Worm (Caenorhabditis elegans) whole organism, dauer: Measurements from ENCODE around the gene M03E7.1.

Experiments used
- unc-62 ChIP-seq: sonication (generic microtip); optimal IDR thresholded peaks from 2 replicates; lab custom pipeline; 2017; ENCODE audit warnings: missing biosample characterization, missing genetic modification reagents, missing genetic modification characterization

M03E7.1 gene

DNA sequence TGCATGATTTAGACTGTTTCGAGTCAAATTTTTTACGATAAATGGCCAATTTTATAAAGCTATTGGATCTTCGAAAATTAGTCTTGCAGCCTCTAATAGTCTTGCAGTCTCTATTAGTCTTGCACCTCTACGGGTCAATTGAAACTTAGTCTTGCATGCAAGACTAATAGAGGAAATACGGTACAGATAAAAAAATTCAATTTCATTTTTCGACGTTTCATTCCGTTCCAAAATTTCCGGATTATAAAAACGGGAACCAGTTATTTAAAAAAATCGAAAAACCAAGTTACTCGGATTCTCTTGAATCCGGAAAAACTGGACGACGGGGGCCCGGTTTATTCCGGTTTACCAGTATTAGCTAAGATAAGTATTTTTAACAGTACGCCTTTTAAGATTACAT is at the start of gene M03E7.1:
TSS of gene M03E7.1 (plus strand) at position 301 of the 400 bp plus-strand sequence.
- no peak for TF ChIP-seq unc-62 (GFP tag; lab: Kevin White, UChicago)

- TF ChIP-seq unc-62 (GFP tag; lab: Kevin White, UChicago) = no peak
Measured at ce11 chrV:5571691-5572090, 49.8 kb upstream of the M03E7.1 start.

- TF ChIP-seq unc-62 (GFP tag; lab: Kevin White, UChicago) = no peak
Measured at ce11 chrV:5576008-5576407, 45.5 kb upstream of the M03E7.1 start.

ce11 chrV:5579666-5580065 is 41.8 kb upstream of the M03E7.1 start:
- no peak for TF ChIP-seq unc-62 (GFP tag; lab: Kevin White, UChicago)

- TF ChIP-seq unc-62 (GFP tag; lab: Kevin White, UChicago) = no peak
Measured at ce11 chrV:5580517-5580916, 41.0 kb upstream of the M03E7.1 start.

DNA sequence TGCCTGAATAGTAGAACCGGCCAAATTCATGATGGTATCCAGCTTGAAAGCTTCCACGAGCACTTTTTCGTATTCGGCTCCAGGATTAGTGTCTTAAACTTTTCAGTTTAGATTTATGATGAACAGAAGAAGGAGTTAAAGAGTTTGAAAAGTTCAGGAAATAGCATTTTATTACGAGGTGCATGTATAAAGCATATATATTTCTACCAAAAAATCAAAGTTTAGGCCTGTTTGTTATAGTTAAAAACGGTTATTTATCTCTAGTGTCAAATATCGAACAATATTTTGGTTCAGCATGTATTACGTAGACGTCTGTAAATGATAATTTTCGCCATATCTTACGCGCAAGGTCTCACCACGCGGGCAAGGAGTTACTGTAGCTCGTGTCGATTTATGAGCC is 40.2 kb upstream of the M03E7.1 start, which contains the start of gene klc-2:
TSS of gene klc-2 (minus strand) at position 101 of the 400 bp plus-strand sequence.
- no peak for TF ChIP-seq unc-62 (GFP tag; lab: Kevin White, UChicago)

DNA sequence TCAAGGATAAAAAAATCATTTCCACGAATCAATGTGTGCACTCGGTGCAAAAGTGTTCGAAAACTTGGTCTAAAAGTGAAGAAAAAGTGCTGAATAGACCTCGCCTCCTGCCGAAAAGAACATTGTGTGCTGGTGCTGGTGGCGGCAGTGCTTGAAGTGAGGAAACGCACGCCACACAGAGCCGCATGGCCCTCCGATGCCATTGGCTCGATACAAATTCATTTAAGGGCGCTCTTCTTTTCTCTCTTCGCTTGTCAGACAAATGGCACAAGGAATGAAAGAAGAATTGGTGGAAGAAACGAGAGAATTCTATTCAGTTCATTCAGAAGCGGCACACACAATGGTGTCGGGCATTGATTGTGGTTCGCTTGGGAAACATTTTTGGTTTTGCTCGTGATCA is 39.2 kb upstream of the M03E7.1 start:
- no peak for TF ChIP-seq unc-62 (GFP tag; lab: Kevin White, UChicago)

DNA sequence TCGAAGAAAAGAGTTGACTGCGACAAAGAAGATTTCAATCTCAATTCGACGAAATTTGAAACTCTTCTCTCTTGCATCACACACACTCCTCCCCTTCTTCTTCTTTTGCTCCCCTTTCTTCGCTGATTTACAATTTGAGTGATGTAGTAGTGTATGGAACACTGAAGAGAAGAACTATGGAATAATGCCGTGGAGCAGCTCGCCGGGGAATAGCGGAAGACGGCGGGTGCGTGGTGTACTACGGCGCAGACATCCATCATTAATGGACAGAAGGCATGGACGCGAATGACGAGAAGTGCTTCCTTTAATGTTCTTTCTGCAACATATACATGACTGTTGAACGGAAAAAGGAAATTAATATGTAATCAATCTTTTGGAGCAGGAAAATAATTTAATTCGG is 38.6 kb upstream of the M03E7.1 start:
- no peak for TF ChIP-seq unc-62 (GFP tag; lab: Kevin White, UChicago)

ce11 chrV:5584293-5584776 is 37.2 kb upstream of the M03E7.1 start, which contains the start of gene pas-6:
Gene pas-6, minus strand, starts transcription at chrV:5584343.
- no peak for TF ChIP-seq unc-62 (GFP tag; lab: Kevin White, UChicago)

DNA sequence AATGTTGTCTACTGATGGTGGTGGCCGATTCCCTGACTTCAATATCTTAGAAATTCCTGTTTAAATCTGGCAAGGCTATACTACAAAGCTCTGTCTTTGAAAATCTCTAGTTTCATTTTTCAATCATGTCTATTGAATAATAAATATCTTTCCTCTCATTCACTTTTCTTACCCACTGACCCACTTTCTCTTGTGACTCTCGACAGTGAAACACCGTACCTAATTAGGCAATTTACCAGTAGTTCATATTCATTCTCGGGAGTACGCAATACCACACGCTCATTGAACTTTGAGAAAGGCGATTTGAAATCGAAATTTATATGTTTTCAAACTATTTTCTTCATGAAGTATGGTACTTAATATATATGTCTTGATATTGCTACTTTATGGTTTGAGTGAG is 36.7 kb upstream of the M03E7.1 start, which contains the start of gene CD4.11:
TSS of gene CD4.11 (plus strand) at position 301 of the 400 bp plus-strand sequence.
- no peak for TF ChIP-seq unc-62 (GFP tag; lab: Kevin White, UChicago)

DNA sequence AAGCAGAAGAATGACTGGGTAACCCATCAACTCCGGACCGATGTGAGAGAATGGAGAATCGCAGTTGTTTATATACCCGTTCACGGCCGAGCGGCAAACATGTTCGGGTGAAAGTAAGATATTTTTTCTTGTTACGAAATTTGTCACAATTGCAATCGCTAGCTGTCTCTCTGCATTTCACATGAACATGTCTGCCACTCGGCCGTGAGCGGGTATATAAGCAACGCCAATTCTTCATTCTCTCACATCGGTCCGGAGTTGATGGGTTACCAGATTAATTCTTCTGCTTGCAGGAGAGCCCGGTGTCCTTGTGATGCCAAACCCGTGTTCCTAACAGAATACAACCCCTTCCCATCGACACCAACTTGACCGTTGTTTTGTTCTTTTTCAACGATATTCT is 34.4 kb upstream of the M03E7.1 start:
- TF ChIP-seq unc-62 (GFP tag; lab: Kevin White, UChicago) = no peak

ce11 chrV:5587955-5588354 is 33.5 kb upstream of the M03E7.1 start:
- no peak for TF ChIP-seq unc-62 (GFP tag; lab: Kevin White, UChicago)

DNA sequence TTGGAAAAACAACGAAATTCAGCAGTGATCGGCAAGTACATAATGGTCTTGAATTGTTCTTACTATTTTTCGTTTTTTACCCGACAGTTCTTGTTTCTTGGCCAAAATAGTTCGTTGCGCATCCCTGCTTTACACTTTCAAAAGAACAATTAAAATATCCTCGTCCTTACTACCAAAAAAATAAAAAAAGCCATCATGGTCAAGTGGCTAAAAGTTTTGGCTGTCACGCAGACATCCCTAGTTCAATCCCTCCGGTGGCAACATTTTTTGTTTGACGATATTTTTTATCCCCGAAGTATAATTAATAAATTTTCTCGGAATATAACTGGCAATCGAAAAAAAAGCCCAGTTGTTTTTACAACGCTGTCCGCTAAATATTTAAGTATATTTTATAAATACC is 29.6 kb upstream of the M03E7.1 start:
- TF ChIP-seq unc-62 (GFP tag; lab: Kevin White, UChicago) = no peak

DNA sequence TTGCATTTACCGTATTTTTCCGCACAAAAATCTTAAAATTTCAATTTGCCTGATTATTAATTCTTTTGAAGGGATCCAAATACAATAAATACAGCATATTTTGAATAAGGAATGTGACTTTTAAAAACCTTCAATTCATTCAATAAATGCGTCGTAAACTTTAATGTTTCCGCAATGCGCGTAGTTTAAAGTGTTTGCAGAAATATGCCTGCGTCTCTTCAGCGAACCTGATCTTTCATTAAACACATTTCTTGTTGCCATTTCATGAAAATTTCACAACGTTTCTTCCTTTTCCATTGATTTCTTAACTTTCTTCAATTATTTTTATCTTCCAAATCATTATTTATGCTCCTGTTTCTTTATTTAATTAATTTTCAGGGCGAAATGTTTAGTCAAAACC is 29.2 kb upstream of the M03E7.1 start, which contains the start of gene vps-37:
TSS of gene vps-37 (plus strand) at position 378 of the 400 bp plus-strand sequence.
- TF ChIP-seq unc-62 (GFP tag; lab: Kevin White, UChicago) = no peak

DNA sequence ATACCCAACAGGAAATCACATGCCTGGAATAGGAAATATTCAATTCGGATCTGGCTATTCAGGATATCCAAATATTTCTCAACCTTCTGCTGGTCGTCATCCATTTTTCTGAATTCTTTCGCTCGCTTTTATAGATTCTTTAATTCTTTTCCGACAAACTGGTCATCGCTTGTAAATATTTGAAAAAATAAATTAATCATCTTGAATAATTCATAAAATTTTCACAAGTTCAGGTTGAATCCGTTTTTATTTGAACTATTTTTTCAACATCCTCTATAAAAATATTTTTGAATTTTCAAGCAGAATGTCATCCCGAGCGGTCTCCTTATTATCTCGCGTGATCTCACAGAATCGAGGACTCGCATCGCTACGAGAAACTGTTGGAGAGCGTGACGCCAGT is 28.1 kb upstream of the M03E7.1 start, which contains the start of gene mrpl-48:
TSS of gene mrpl-48 (plus strand) at position 301 of the 400 bp plus-strand sequence.
- TF ChIP-seq unc-62 (GFP tag; lab: Kevin White, UChicago) = no peak

DNA sequence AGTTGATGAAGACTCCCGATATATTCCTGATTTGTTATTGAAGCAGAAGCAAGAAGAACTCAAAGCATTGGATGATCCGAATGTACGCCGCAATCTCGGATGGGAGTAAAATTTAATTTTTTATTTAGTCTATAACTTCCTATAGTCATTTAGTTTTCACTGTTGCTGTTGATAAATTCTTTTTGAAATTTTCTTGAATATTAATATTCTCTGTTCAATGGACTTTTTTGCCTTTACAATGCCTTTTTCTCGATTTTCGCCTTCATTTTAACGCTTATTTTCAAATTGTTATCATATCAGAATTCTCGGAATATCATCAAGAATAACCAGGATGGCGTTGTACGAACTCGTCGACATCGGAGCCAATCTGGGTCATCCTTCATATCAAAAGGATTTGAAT is 27.2 kb upstream of the M03E7.1 start, which contains the start of gene crn-2:
TSS of gene crn-2 (plus strand) at position 301 of the 400 bp plus-strand sequence.
- no peak for TF ChIP-seq unc-62 (GFP tag; lab: Kevin White, UChicago)

ce11 chrV:5596391-5597030 is 25.0 kb upstream of the M03E7.1 start, which contains the start of gene zhit-1:
Gene zhit-1, minus strand, starts transcription at chrV:5596551.
- no peak for TF ChIP-seq unc-62 (GFP tag; lab: Kevin White, UChicago)
